Fruit fly (Drosophila melanogaster) whole organism, adult: Measurements from ENCODE around the gene CG43784.
"Not testable (repeated sequence)": the region's sequence is repeated elsewhere in the genome, so short reads cannot be mapped to it uniquely, and the experiment has no call there.

Experiments
- CG12768 ChIP-seq: fragments of 200-800 bp; sonication (Bioruptor generic); optimal IDR thresholded peaks from 2 replicates; lab custom pipeline; 2017; ENCODE audit warnings: missing biosample characterization, missing genetic modification characterization, mild to moderate bottlenecking, moderate library complexity, missing genetic modification reagents
- CG33017 ChIP-seq: fragments of 200-800 bp; sonication (Bioruptor generic); optimal IDR thresholded peaks from 2 replicates; lab custom pipeline; 2018; ENCODE audit warnings: missing biosample characterization, mild to moderate bottlenecking, missing genetic modification characterization, moderate library complexity
- Crg-1 ChIP-seq: fragments of 200-800 bp; sonication (Bioruptor generic); optimal IDR thresholded peaks from 2 replicates; lab custom pipeline; 2016; ENCODE audit warnings: missing biosample characterization, missing genetic modification characterization
- bab1 ChIP-seq: fragments of 200-800 bp; sonication (Bioruptor generic); optimal IDR thresholded peaks from 3 replicates; lab custom pipeline; 2019; ENCODE audit warnings: missing biosample characterization, mild to moderate bottlenecking, missing genetic modification characterization, moderate library complexity
- cic ChIP-seq: fragments of 200-800 bp; sonication (Bioruptor generic); optimal IDR thresholded peaks from 2 replicates; lab custom pipeline; 2017; ENCODE audit warnings: missing biosample characterization, mild to moderate bottlenecking, missing genetic modification characterization, moderate library complexity
- ovo ChIP-seq: fragments of 200-800 bp; sonication (Bioruptor generic); optimal IDR thresholded peaks from 2 replicates; lab custom pipeline; 2016; ENCODE audit warnings: missing biosample characterization, missing genetic modification characterization

DNA sequence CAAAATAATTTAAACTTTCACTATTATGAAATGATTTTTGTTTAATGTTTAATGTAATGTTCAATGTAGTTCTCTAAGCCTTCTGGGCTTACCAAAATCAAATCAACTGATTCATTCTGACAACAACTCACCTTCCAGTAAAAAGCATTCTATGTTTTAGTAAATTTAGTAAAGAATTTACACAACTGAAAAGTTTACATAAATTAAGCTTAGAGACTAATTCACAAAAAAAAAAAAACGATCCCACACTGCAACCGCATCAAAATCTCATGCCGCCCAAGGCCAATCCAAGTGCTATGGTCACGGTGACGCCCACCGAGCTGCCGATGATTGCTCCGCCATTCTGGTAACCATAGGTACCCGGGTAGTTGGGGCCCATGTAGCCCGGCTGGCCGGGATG, 43.0 kb downstream of the CG43784 start, which contains the start of gene CG45487:
- TF ChIP-seq cic (GFP tag; lab: Kevin White, UChicago); ovo (GFP tag; lab: Kevin White, UChicago); CG33017 (tag; lab: Kevin White, UChicago); CG12768 (GFP tag; lab: Kevin White, UChicago); bab1 (GFP tag; lab: Kevin White, UChicago); Crg-1 (GFP tag; lab: Kevin White, UChicago): not testable (repeated sequence)
